Worm (Caenorhabditis elegans): Measurements from ENCODE around the gene fbxa-89.

DNA sequence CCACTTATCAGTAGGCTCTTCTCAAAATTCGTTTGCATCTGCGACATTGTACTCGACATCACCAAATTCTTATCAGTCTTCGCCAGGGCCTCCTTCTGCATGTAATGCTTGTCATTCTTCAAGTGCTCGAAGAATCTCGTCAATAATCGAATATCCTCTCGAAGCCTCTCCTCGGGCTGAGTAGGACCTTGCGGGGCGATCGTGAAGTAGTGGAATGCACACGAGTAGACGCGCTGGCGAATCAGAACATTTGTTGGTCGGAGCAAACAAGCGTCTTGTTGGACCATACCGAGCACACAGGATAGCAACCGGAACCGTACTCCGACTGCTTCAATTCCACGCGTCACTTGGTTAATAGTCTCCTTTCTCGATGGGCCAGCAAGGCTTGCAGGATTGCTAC is 24.4 kb downstream of the fbxa-89 start:
- no peak for TF ChIP-seq fkh-10 (GFP tag; optimal IDR thresholded peaks at IDR 0.05)
- TF ChIP-seq hlh-17 (GFP tag; optimal IDR thresholded peaks at IDR 0.05; ENCODE audit: borderline replicate concordance): no peak
- TF ChIP-seq lsy-2 (tag; optimal IDR thresholded peaks at IDR 0.05): no peak
- no peak for TF ChIP-seq nhr-11 (tag; optimal IDR thresholded peaks at IDR 0.05)
- no peak for TF ChIP-seq ztf-11 (tag; optimal IDR thresholded peaks at IDR 0.05)
- TF ChIP-seq nhr-77 (tag; optimal IDR thresholded peaks at IDR 0.05): no peak
- no peak for TF ChIP-seq alr-1 (tag; optimal IDR thresholded peaks at IDR 0.05; ENCODE audit: borderline replicate concordance)
- TF ChIP-seq lin-14 (GFP tag; optimal IDR thresholded peaks at IDR 0.05): no peak
- no peak for TF ChIP-seq pax-3 (tag; optimal IDR thresholded peaks at IDR 0.05)

Data from whole organism, L1 larva.